Fruit fly (Drosophila melanogaster) whole organism, embryonic: ENCODE data around the gene CG17187.
A peak's percentile ranks its signal among the peaks of the same experiment; 100 is the strongest.

Source experiments
- Antp ChIP-seq: fragments of 200-800 bp; sonication (Bioruptor generic); optimal IDR thresholded peaks from 3 replicates; lab custom pipeline; 2016; ENCODE audit warnings: missing biosample characterization, missing genetic modification characterization
- CG10274 ChIP-seq: fragments of 200-800 bp; sonication (Bioruptor generic); optimal IDR thresholded peaks from 3 replicates; lab custom pipeline; 2017; ENCODE audit warnings: missing biosample characterization, mild to moderate bottlenecking, missing genetic modification characterization
- CG11723 ChIP-seq: fragments of 200-800 bp; sonication (Bioruptor generic); optimal IDR thresholded peaks from 2 replicates; lab custom pipeline; 2017; ENCODE audit warnings: missing biosample characterization, mild to moderate bottlenecking, missing genetic modification characterization
- CG12155 ChIP-seq: fragments of 200-800 bp; sonication (Bioruptor generic); optimal IDR thresholded peaks from 3 replicates; lab custom pipeline; 2016; ENCODE audit warnings: missing biosample characterization, missing genetic modification characterization
- CG12942 ChIP-seq: fragments of 200-800 bp; sonication (Bioruptor generic); optimal IDR thresholded peaks from 3 replicates; lab custom pipeline; 2016; ENCODE audit warnings: missing biosample characterization, missing genetic modification characterization
- CG13894 ChIP-seq: fragments of 200-800 bp; sonication (Bioruptor generic); optimal IDR thresholded peaks from 3 replicates; lab custom pipeline; 2018; ENCODE audit warnings: missing biosample characterization, mild to moderate bottlenecking, missing genetic modification characterization, moderate library complexity
- CG15073 ChIP-seq: fragments of 200-800 bp; sonication (Bioruptor generic); optimal IDR thresholded peaks from 2 replicates; lab custom pipeline; 2016; ENCODE audit warnings: missing biosample characterization, missing genetic modification characterization
- CG2678 ChIP-seq: fragments of 200-800 bp; sonication (Bioruptor generic); optimal IDR thresholded peaks from 3 replicates; lab custom pipeline; 2019; ENCODE audit warnings: missing biosample characterization, mild to moderate bottlenecking, missing genetic modification characterization, moderate library complexity
- CG2875 ChIP-seq: fragments of 200-800 bp; sonication (Bioruptor generic); optimal IDR thresholded peaks from 2 replicates; lab custom pipeline; 2017; ENCODE audit warnings: missing biosample characterization, mild to moderate bottlenecking, missing genetic modification characterization, missing genetic modification reagents
- CG34224 ChIP-seq: fragments of 200-800 bp; sonication (Bioruptor generic); IDR thresholded peaks from 3 replicates; pipeline ENCODE4 v1.3.6; 2022; ENCODE audit warnings: missing biosample characterization, missing genetic modification characterization; ENCODE audit not compliant: partially characterized antibody
- CG34376 ChIP-seq: fragments of 200-800 bp; sonication (Bioruptor generic); optimal IDR thresholded peaks from 2 replicates; lab custom pipeline; 2018; ENCODE audit warnings: missing biosample characterization, mild to moderate bottlenecking, missing genetic modification characterization
- CG3838 ChIP-seq: fragments of 200-800 bp; sonication (Bioruptor generic); optimal IDR thresholded peaks from 3 replicates; lab custom pipeline; 2016; ENCODE audit warnings: missing biosample characterization, missing genetic modification characterization
- CG4617 ChIP-seq: fragments of 200-800 bp; sonication (Bioruptor generic); optimal IDR thresholded peaks from 3 replicates; lab custom pipeline; 2016; ENCODE audit warnings: missing biosample characterization, missing genetic modification characterization, borderline replicate concordance
- CG6654 ChIP-seq: fragments of 200-800 bp; sonication (Bioruptor generic); optimal IDR thresholded peaks from 2 replicates; lab custom pipeline; 2017; ENCODE audit warnings: missing biosample characterization, mild to moderate bottlenecking, missing genetic modification characterization
- CG6765 ChIP-seq: fragments of 200-800 bp; sonication (Bioruptor generic); optimal IDR thresholded peaks from 3 replicates; lab custom pipeline; 2017; ENCODE audit warnings: missing biosample characterization, mild to moderate bottlenecking, missing genetic modification characterization
- CG6813 ChIP-seq: fragments of 200-800 bp; sonication (Bioruptor generic); optimal IDR thresholded peaks from 2 replicates; lab custom pipeline; 2017; ENCODE audit warnings: missing biosample characterization, missing genetic modification characterization, mild to moderate bottlenecking, moderate library complexity, missing genetic modification reagents
- Camta ChIP-seq: fragments of 200-800 bp; sonication (Bioruptor generic); optimal IDR thresholded peaks from 2 replicates; lab custom pipeline; 2016; ENCODE audit warnings: missing biosample characterization, missing genetic modification characterization
- CoRest ChIP-seq: fragments of 200-800 bp; sonication (Bioruptor generic); optimal IDR thresholded peaks from 3 replicates; lab custom pipeline; 2018; ENCODE audit warnings: missing biosample characterization, mild to moderate bottlenecking, missing genetic modification characterization, moderate library complexity
- Dbx ChIP-seq: fragments of 200-800 bp; sonication (Bioruptor generic); IDR thresholded peaks from 3 replicates; pipeline ENCODE4 v1.3.6; 2022; ENCODE audit warnings: missing biosample characterization, missing genetic modification characterization
- Dip3 ChIP-seq: fragments of 200-800 bp; sonication (Bioruptor generic); optimal IDR thresholded peaks from 3 replicates; lab custom pipeline; 2016; ENCODE audit warnings: missing biosample characterization, missing genetic modification characterization
- H2.0 ChIP-seq: fragments of 200-800 bp; sonication (Bioruptor generic); IDR thresholded peaks from 2 replicates; pipeline ENCODE4 v1.3.6; 2022; ENCODE audit warnings: missing biosample characterization, missing genetic modification characterization
- MTF-1 ChIP-seq: fragments of 200-800 bp; sonication (Bioruptor generic); optimal IDR thresholded peaks from 2 replicates; lab custom pipeline; 2018; ENCODE audit warnings: missing biosample characterization, mild to moderate bottlenecking, missing genetic modification characterization, borderline replicate concordance
- Med ChIP-seq: fragments of 200-800 bp; sonication (Bioruptor generic); peaks from one replicate; lab custom pipeline; 2016; ENCODE audit warnings: missing biosample characterization, missing genetic modification characterization, mild to moderate bottlenecking, inconsistent platforms, moderate library complexity
- Meics ChIP-seq: fragments of 200-800 bp; sonication (Bioruptor generic); optimal IDR thresholded peaks from 2 replicates; lab custom pipeline; 2017; ENCODE audit warnings: missing biosample characterization, mild to moderate bottlenecking, missing genetic modification characterization
- Optix ChIP-seq: fragments of 200-800 bp; sonication (Bioruptor generic); IDR thresholded peaks from 3 replicates; pipeline ENCODE4 v1.3.6; 2022; ENCODE audit warnings: missing biosample characterization, missing genetic modification characterization
- PHDP ChIP-seq: fragments of 200-800 bp; sonication (Bioruptor generic); optimal IDR thresholded peaks from 3 replicates; lab custom pipeline; 2018; ENCODE audit warnings: missing biosample characterization, mild to moderate bottlenecking, missing genetic modification characterization, moderate library complexity
- Ptx1 ChIP-seq: fragments of 200-800 bp; sonication (Bioruptor generic); IDR thresholded peaks from 2 replicates; pipeline ENCODE4 v1.3.6; 2022; ENCODE audit warnings: missing biosample characterization, missing genetic modification characterization
- Scr ChIP-seq: fragments of 200-800 bp; sonication (Bioruptor generic); IDR thresholded peaks from 2 replicates; pipeline ENCODE4 v1.3.6; 2022; ENCODE audit warnings: missing biosample characterization, missing genetic modification characterization; ENCODE audit not compliant: partially characterized antibody
- Sry-δ ChIP-seq: fragments of 200-800 bp; sonication (Bioruptor generic); optimal IDR thresholded peaks from 2 replicates; lab custom pipeline; 2016; ENCODE audit warnings: missing biosample characterization, missing genetic modification characterization
- TFAM ChIP-seq: fragments of 200-800 bp; sonication (Bioruptor generic); optimal IDR thresholded peaks from 2 replicates; lab custom pipeline; 2017; ENCODE audit warnings: missing biosample characterization, missing genetic modification characterization, inconsistent platforms
- Trl ChIP-seq, 3 experiments: fragments of >200 bp in 2 of 3; fragments of 200-800 bp in 1 of 3; sonication (Bioruptor generic) in 1 of 3; optimal IDR thresholded peaks; 2 replicates in 1 of 3; 3 replicates in 2 of 3; lab custom pipeline; 2016 to 2017; ENCODE audit warnings: missing biosample characterization in 1 of 3, missing genetic modification characterization in 1 of 3
- bab2 ChIP-seq: fragments of 200-800 bp; sonication (Bioruptor generic); optimal IDR thresholded peaks from 2 replicates; lab custom pipeline; 2016; ENCODE audit warnings: missing biosample characterization, missing genetic modification characterization
- bsh ChIP-seq, 2 experiments: fragments of 200-800 bp; sonication (Bioruptor generic); optimal IDR thresholded peaks; 2 replicates each; lab custom pipeline; 2017 to 2018; ENCODE audit warnings: mild to moderate bottlenecking in 2 of 2, missing biosample characterization in 2 of 2, missing genetic modification characterization in 2 of 2, moderate library complexity in 1 of 2
- dmrt99B ChIP-seq: fragments of 200-800 bp; sonication (Bioruptor generic); optimal IDR thresholded peaks from 2 replicates; lab custom pipeline; 2018; ENCODE audit warnings: missing biosample characterization, mild to moderate bottlenecking, missing genetic modification characterization, moderate library complexity
- fd3F ChIP-seq: fragments of 200-800 bp; sonication (Bioruptor generic); optimal IDR thresholded peaks from 2 replicates; lab custom pipeline; 2018; ENCODE audit warnings: missing biosample characterization, mild to moderate bottlenecking, missing genetic modification characterization, moderate library complexity
- fd64A ChIP-seq: fragments of 200-800 bp; sonication (Bioruptor generic); optimal IDR thresholded peaks from 3 replicates; lab custom pipeline; 2018; ENCODE audit warnings: missing biosample characterization, mild to moderate bottlenecking, missing genetic modification characterization
- inv ChIP-seq: fragments of 200-800 bp; sonication (Bioruptor generic); IDR thresholded peaks from 2 replicates; pipeline ENCODE4 v1.3.6; 2022; ENCODE audit warnings: missing biosample characterization, missing genetic modification characterization; ENCODE audit not compliant: partially characterized antibody
- jumu ChIP-seq: fragments of 200-800 bp; sonication (Bioruptor generic); optimal IDR thresholded peaks from 3 replicates; lab custom pipeline; 2016; ENCODE audit warnings: missing biosample characterization, missing genetic modification characterization
- mam ChIP-seq: fragments of 200-800 bp; sonication (Bioruptor generic); optimal IDR thresholded peaks from 3 replicates; lab custom pipeline; 2016; ENCODE audit warnings: missing biosample characterization, missing genetic modification characterization
- mirr ChIP-seq: fragments of 200-800 bp; sonication (Bioruptor generic); optimal IDR thresholded peaks from 3 replicates; lab custom pipeline; 2018; ENCODE audit warnings: missing biosample characterization, mild to moderate bottlenecking, missing genetic modification characterization
- p53 ChIP-seq: fragments of 200-800 bp; sonication (Bioruptor generic); optimal IDR thresholded peaks from 2 replicates; lab custom pipeline; 2016; ENCODE audit warnings: missing biosample characterization, missing genetic modification characterization
- row ChIP-seq: fragments of 200-800 bp; sonication (Bioruptor generic); IDR thresholded peaks from 3 replicates; pipeline ENCODE4 v1.3.6; 2022; ENCODE audit warnings: missing biosample characterization, missing genetic modification characterization
- schlank ChIP-seq: fragments of 200-800 bp; sonication (Bioruptor generic); optimal IDR thresholded peaks from 2 replicates; lab custom pipeline; 2018; ENCODE audit warnings: missing biosample characterization, mild to moderate bottlenecking, missing genetic modification characterization
- shn ChIP-seq: fragments of 200-800 bp; sonication (Bioruptor generic); optimal IDR thresholded peaks from 3 replicates; lab custom pipeline; 2016; ENCODE audit warnings: missing biosample characterization, missing genetic modification characterization
- stc ChIP-seq: fragments of 200-800 bp; sonication (Bioruptor generic); IDR thresholded peaks from 2 replicates; pipeline ENCODE4 v1.3.6; 2022; ENCODE audit warnings: missing biosample characterization, missing genetic modification characterization
- tna ChIP-seq: fragments of 200-800 bp; sonication (Bioruptor generic); IDR thresholded peaks from 2 replicates; pipeline ENCODE4 v1.3.6; 2022; ENCODE audit warnings: missing biosample characterization, missing genetic modification characterization; ENCODE audit not compliant: partially characterized antibody
- toy ChIP-seq: fragments of 200-800 bp; sonication (Bioruptor generic); IDR thresholded peaks from 2 replicates; pipeline ENCODE4 v1.3.6; 2022; ENCODE audit warnings: missing biosample characterization, missing genetic modification characterization
- zfh2 ChIP-seq: fragments of 200-800 bp; sonication (Bioruptor generic); optimal IDR thresholded peaks from 2 replicates; lab custom pipeline; 2016; ENCODE audit warnings: missing biosample characterization, missing genetic modification characterization

CG17187 gene

dm6 chr3R:11211291-11212061, 20.2 kb downstream of the CG17187 start (continued):
- TF ChIP-seq stc (GFP tag; lab: Robert Waterston, UW) (peak; percentile 67), Camta (peak; percentile 34), toy (GFP tag; lab: Robert Waterston, UW) (peak; percentile 35; the same call in 1 of the 2 replicates), CG2875 (GFP tag; lab: Kevin White, UChicago) (peak; percentile 31), Dip3 (GFP tag; lab: Kevin White, UChicago) (peak; percentile 65), Trl (optimal IDR thresholded peaks at IDR 0.05; lab: Kevin White, UChicago) (no peak), Trl (GFP tag; optimal IDR thresholded peaks at IDR 0.05; lab: Kevin White, UChicago) (peak; percentile 63), Med (peak; percentile 95), CG34376 (GFP tag; lab: Kevin White, UChicago) (peak; percentile 76), CG11723 (GFP tag; lab: Kevin White, UChicago) (no peak), zfh2 (GFP tag; lab: Kevin White, UChicago) (peak; percentile 81), inv (GFP tag; lab: Robert Waterston, UW) (peak; percentile 32; the same call in 1 of the 2 replicates), CG4617 (GFP tag; lab: Kevin White, UChicago) (peak; percentile 65), CG3838 (GFP tag; lab: Kevin White, UChicago) (peak; percentile 36), bsh (GFP tag; optimal IDR thresholded peaks at IDR 0.05; lab: Kevin White, UChicago) (peak in 1 of 2 experiments; percentile 69), CG15073 (GFP tag; lab: Kevin White, UChicago) (no peak), jumu (GFP tag; lab: Kevin White, UChicago) (peak; percentile 61), schlank (tag; lab: Kevin White, UChicago) (peak; percentile 25), mam (GFP tag; lab: Kevin White, UChicago) (peak; percentile 87), MTF-1 (GFP tag; lab: Kevin White, UChicago) (no peak), p53 (GFP tag; lab: Kevin White, UChicago) (no peak), Ptx1 (GFP tag; lab: Robert Waterston, UW) (peak; percentile 81), fd3F (GFP tag; lab: Kevin White, UChicago) (peak; percentile 57), CG34224 (no peak), CG6654 (GFP tag; lab: Kevin White, UChicago) (peak; percentile 19), shn (GFP tag; lab: Kevin White, UChicago) (peak; percentile 61), CG2678 (tag; lab: Kevin White, UChicago) (peak; percentile 76), bab2 (GFP tag; lab: Kevin White, UChicago) (peak; percentile 68), Meics (GFP tag; lab: Kevin White, UChicago) (peak; percentile 76), CG13894 (tag; lab: Kevin White, UChicago) (peak; percentile 94), Scr (GFP tag; lab: Robert Waterston, UW) (no peak), CG10274 (GFP tag; lab: Kevin White, UChicago) (peak; percentile 33), Antp (peak; percentile 65), CG6813 (GFP tag; lab: Kevin White, UChicago) (no peak), dmrt99B (tag; lab: Kevin White, UChicago) (peak; percentile 74), H2.0 (peak; percentile 64), PHDP (peak; percentile 61), Dbx (GFP tag; lab: Robert Waterston, UW) (peak; percentile 78), mirr (peak; percentile 68), CoRest (tag; lab: Kevin White, UChicago) (peak; percentile 79), CG12942 (peak; percentile 61), CG12155 (GFP tag; lab: Kevin White, UChicago) (peak; percentile 89), Optix (GFP tag; lab: Robert Waterston, UW) (peak; percentile 35; the same call in 1 of the 3 replicates), TFAM (no peak), row (GFP tag; lab: Robert Waterston, UW) (peak; percentile 96), Sry-δ (GFP tag; lab: Kevin White, UChicago) (peak; percentile 34), fd64A (GFP tag; lab: Kevin White, UChicago) (no peak), CG6765 (GFP tag; lab: Kevin White, UChicago) (peak; percentile 52), tna (GFP tag; lab: Robert Waterston, UW) (no peak)
